Fruit fly (Drosophila melanogaster): ENCODE results near the gene CG31698.

CG31698 gene

DNA sequence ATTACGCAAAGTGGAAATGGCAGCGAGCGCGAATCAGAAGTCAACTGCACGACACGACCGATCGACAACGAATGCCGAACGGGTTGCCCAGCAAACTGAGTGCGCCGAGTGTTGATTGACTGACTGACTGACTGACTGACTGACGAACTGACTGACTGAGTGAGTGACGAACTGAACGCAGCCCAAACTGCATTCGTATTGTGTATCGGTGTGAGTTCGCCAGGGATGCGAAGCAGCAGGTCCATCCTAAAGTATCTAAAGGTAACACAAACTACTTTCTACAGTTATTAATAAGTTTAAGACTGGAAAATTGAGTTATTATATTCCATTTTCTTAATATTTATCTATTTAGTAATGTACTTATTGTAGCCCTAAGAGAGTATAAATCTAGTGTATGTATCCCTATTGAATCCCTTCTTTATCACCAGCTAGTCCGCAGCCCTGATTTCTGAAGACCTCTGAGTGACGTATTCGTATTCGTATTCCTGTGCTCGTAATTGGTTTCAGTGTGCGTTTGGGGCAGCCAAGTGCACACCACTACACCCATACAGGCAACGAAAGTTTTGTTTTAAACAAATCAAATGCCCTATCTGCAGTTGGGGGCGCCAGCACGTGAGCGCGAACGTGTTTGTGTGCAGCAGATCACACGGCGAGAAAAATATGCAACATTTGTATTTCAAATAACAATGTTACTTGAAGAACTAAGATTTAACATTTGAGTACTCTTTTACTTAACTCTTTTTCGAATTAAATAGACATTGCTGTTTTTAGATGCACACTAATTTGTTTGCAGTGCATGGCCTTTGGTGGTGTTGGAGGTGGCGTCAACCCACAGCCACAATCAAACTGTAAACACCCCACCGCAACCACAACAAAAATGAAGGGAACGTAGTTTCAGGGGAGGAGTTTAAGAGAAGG is 20.7 kb downstream of the CG31698 start (continued):
- TF ChIP-seq ss (GFP tag; optimal IDR thresholded peaks at IDR 0.05): peak; percentile 14 to 49
- TF ChIP-seq Sox14 (GFP tag; optimal IDR thresholded peaks at IDR 0.05): peak; percentile 84
- peak; percentile 86 for TF ChIP-seq Hr4 (GFP tag; optimal IDR thresholded peaks at IDR 0.05)
- peak; percentile 57 for TF ChIP-seq dsx (GFP tag; optimal IDR thresholded peaks at IDR 0.05; ENCODE audit: poor library complexity, severe bottlenecking)
- TF ChIP-seq CG7368 (GFP tag; optimal IDR thresholded peaks at IDR 0.05): peak; percentile 68
- TF ChIP-seq CG6163 (GFP tag; IDR thresholded peaks at IDR 0.05): peak; percentile 92
- TF ChIP-seq svp (GFP tag): peak; percentile 74
- peak; percentile 78 for TF ChIP-seq topi (GFP tag; optimal IDR thresholded peaks at IDR 0.05)
- TF ChIP-seq Eip93F (GFP tag; optimal IDR thresholded peaks at IDR 0.05): no peak
- TF ChIP-seq Eip75B (GFP tag; optimal IDR thresholded peaks at IDR 0.05): peak; percentile 73
- TF ChIP-seq CG8632 (GFP tag; optimal IDR thresholded peaks at IDR 0.05): peak; percentile 28
- peak; percentile 63 for TF ChIP-seq CG34406 (GFP tag; optimal IDR thresholded peaks at IDR 0.05)
- peak; percentile 84 for TF ChIP-seq CG31627 (GFP tag; optimal IDR thresholded peaks at IDR 0.05)
- peak; percentile 77 for TF ChIP-seq acj6 (GFP tag; optimal IDR thresholded peaks at IDR 0.05)
- peak; percentile 74 for TF ChIP-seq CG11294 (GFP tag; IDR thresholded peaks at IDR 0.05)
- TF ChIP-seq Hr39 (GFP tag; optimal IDR thresholded peaks at IDR 0.05): peak; percentile 83
- TF ChIP-seq CG6792 (GFP tag; optimal IDR thresholded peaks at IDR 0.05): peak; percentile 76
- TF ChIP-seq CG11902 (GFP tag; optimal IDR thresholded peaks at IDR 0.05): peak; percentile 58
- TF ChIP-seq salr (GFP tag; optimal IDR thresholded peaks at IDR 0.05): peak; percentile 41 to 76
- TF ChIP-seq CG1621 (tag; optimal IDR thresholded peaks at IDR 0.05): peak; percentile 43
- TF ChIP-seq CG10669 (GFP tag; optimal IDR thresholded peaks at IDR 0.05): peak; percentile 54

DNA sequence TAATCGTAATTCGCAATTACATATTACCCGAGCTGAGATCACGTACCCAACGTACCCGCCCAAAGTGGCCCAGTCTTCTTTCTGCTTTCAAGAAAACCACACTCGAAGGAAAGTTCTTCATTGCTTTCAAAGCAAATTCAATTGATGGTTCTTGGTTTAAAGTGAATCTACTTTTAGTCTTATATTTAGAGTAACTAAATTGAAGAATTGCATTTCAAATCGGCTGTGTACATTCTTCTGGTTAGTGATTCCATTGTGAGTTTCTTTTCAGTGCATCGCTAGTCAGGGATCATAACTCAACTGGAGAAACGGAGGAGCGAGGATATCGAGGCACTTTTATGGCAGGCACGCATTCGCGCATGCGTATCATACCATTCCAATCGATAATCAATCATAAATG is 22.0 kb downstream of the CG31698 start:
- TF ChIP-seq CG6792 (GFP tag; optimal IDR thresholded peaks at IDR 0.05) (no peak), Eip75B (GFP tag; optimal IDR thresholded peaks at IDR 0.05) (peak; percentile 33), CG16779 (tag; optimal IDR thresholded peaks at IDR 0.05) (no peak), CG32006 (GFP tag; optimal IDR thresholded peaks at IDR 0.05) (peak; percentile 30), Ets21C (GFP tag; optimal IDR thresholded peaks at IDR 0.05) (peak; percentile 1), Ets96B (tag; optimal IDR thresholded peaks at IDR 0.05) (peak; percentile 14), ss (GFP tag; optimal IDR thresholded peaks at IDR 0.05) (no peak), CG8632 (GFP tag; optimal IDR thresholded peaks at IDR 0.05) (no peak), CG8119 (GFP tag; IDR thresholded peaks at IDR 0.05) (no peak), CG3032 (tag; optimal IDR thresholded peaks at IDR 0.05) (peak; percentile 14), CG10631 (GFP tag; optimal IDR thresholded peaks at IDR 0.05) (peak; percentile 42), CG1621 (tag; optimal IDR thresholded peaks at IDR 0.05) (no peak), CG15336 (GFP tag; IDR thresholded peaks at IDR 0.05) (no peak), Gug (GFP tag; IDR thresholded peaks at IDR 0.05) (0 out of 2 replicates have a peak, but pooled peaks have one; percentile 15), Sox15 (GFP tag; optimal IDR thresholded peaks at IDR 0.05) (no peak), esn (GFP tag; optimal IDR thresholded peaks at IDR 0.05) (peak; percentile 36), Sox14 (GFP tag; optimal IDR thresholded peaks at IDR 0.05) (peak; percentile 38), CG6163 (GFP tag; IDR thresholded peaks at IDR 0.05) (0 out of 3 replicates have a peak, but pooled peaks have one; percentile 7), net (GFP tag; optimal IDR thresholded peaks at IDR 0.05) (no peak), acj6 (GFP tag; optimal IDR thresholded peaks at IDR 0.05) (peak; percentile 41), salr (GFP tag; optimal IDR thresholded peaks at IDR 0.05) (peak in 1 of 2 experiments; percentile 32), OdsH (GFP tag; optimal IDR thresholded peaks at IDR 0.05) (peak; percentile 37), pdm3 (GFP tag; optimal IDR thresholded peaks at IDR 0.05) (peak; percentile 38), Eip78C (GFP tag) (peak; percentile 78), CG10669 (GFP tag; optimal IDR thresholded peaks at IDR 0.05) (no peak), CG11294 (GFP tag; IDR thresholded peaks at IDR 0.05) (0 out of 2 replicates have a peak, but pooled peaks have one; percentile 7), fkh (GFP tag; optimal IDR thresholded peaks at IDR 0.05) (no peak), Smox (GFP tag; optimal IDR thresholded peaks at IDR 0.05) (peak; percentile 28), CG7368 (GFP tag; optimal IDR thresholded peaks at IDR 0.05) (no peak), Met (GFP tag; optimal IDR thresholded peaks at IDR 0.05) (peak; percentile 9), cyc (GFP tag; optimal IDR thresholded peaks at IDR 0.05) (peak; percentile 5), CG31627 (GFP tag; optimal IDR thresholded peaks at IDR 0.05) (peak; percentile 24)

All from whole organism, prepupa.